Worm (Caenorhabditis elegans) whole organism, L1 larva: ENCODE measurements around the gene F38B7.10.

ENCODE experiments used
- ces-1 ChIP-seq: fragments of 150-350 bp; optimal IDR thresholded peaks from 2 replicates; lab custom pipeline; 2014; ENCODE audit warnings: missing biosample characterization, missing genetic modification reagents, missing genetic modification characterization
- ets-5 ChIP-seq: fragments of 200-800 bp; sonication (Bioruptor generic); IDR thresholded peaks from 2 replicates; pipeline ENCODE4 v1.3.6; 2022; ENCODE audit warnings: missing genetic modification characterization, missing compliant biosample characterization
- jun-1 ChIP-seq: fragments of 150-350 bp; optimal IDR thresholded peaks from 2 replicates; lab custom pipeline; 2014; ENCODE audit warnings: missing biosample characterization, missing genetic modification reagents, missing genetic modification characterization
- lin-39 ChIP-seq: fragments of 150-350 bp; optimal IDR thresholded peaks from 2 replicates; lab custom pipeline; 2014; ENCODE audit warnings: missing biosample characterization, missing genetic modification reagents, missing genetic modification characterization
- lsy-2 ChIP-seq, 2 experiments: fragments of 150-350 bp; optimal IDR thresholded peaks; 2 replicates each; lab custom pipeline; 2014; ENCODE audit warnings: missing biosample characterization in 2 of 2, missing genetic modification characterization in 2 of 2
- mdl-1 ChIP-seq, 2 experiments: fragments of 150-350 bp; optimal IDR thresholded peaks; 2 replicates each; lab custom pipeline; 2014 to 2017; ENCODE audit warnings: missing biosample characterization in 2 of 2, missing genetic modification characterization in 2 of 2, inconsistent platforms in 1 of 2
- nhr-11 ChIP-seq: fragments of 150-350 bp; optimal IDR thresholded peaks from 2 replicates; lab custom pipeline; 2014; ENCODE audit warnings: missing biosample characterization, missing genetic modification characterization
- nhr-237 ChIP-seq: fragments of 150-350 bp; optimal IDR thresholded peaks from 2 replicates; lab custom pipeline; 2014; ENCODE audit warnings: missing biosample characterization, missing genetic modification characterization

DNA sequence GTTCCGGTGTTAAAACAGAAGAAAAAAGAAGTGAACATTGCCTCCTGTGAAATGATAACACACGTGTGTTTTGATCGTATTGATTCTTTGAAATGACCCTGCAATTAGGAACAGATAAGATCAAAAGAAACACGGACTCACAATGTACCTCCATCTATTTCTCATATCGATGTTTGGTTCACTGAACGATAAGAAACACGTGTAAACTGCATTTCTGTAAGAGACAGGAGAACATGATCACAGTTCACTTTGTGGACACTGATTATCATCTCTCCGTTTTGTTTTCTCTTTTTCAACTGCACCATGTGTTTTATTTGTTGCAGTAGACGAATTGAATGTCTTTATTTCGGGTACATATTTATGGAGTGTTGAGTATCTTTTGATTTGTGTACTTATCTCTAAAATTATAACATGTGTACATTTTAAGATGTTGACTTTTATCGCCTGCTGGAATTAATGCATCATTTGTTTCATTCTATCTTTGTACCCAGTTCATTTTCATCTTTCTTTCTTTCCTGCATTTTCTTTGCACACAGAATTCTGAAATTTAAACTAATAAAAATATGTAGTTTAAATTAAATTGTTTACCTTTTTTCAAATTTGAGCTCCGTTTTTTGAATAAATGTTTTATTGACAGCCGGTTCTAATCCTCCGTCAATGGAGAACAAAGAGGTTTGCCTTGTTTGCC, 27.6 kb downstream of the F38B7.10 start, which contains the start of the genes H12C20.7 and nhr-68:
- TF ChIP-seq nhr-237 (tag; lab: Kevin White, UChicago): no peak
- peak; percentile 58 to 76 for TF ChIP-seq lsy-2 (tag; optimal IDR thresholded peaks at IDR 0.05; lab: Kevin White, UChicago)
- peak in 1 of 2 experiments; percentile 90 for TF ChIP-seq mdl-1 (tag; optimal IDR thresholded peaks at IDR 0.05; lab: Kevin White, UChicago)
- TF ChIP-seq ces-1 (GFP tag; lab: Kevin White, UChicago): no peak
- peak; percentile 42 for TF ChIP-seq jun-1 (tag; lab: Kevin White, UChicago)
- TF ChIP-seq nhr-11 (tag; lab: Kevin White, UChicago): no peak
- no peak for TF ChIP-seq ets-5 (GFP tag; lab: Robert Waterston, UW)
- peak; percentile 59 for TF ChIP-seq lin-39 (tag; lab: Kevin White, UChicago)
